Fruit fly (Drosophila melanogaster) whole organism, wandering third instar larva: ENCODE measurements around the gene CG15343.

Source experiments
- Dif ChIP-seq: fragments of 200-275, 200-300 bp; sonication (Bioruptor generic); optimal IDR thresholded peaks from 2 replicates; lab custom pipeline; 2018; ENCODE audit warnings: missing biosample characterization, missing genetic modification characterization; ENCODE audit not compliant: partially characterized antibody
- Hr83 ChIP-seq: fragments of 200-300 bp; sonication (Bioruptor generic); optimal IDR thresholded peaks from 2 replicates; lab custom pipeline; 2016; ENCODE audit warnings: missing biosample characterization, mild to moderate bottlenecking, missing genetic modification characterization, moderate library complexity; ENCODE audit not compliant: poor library complexity, severe bottlenecking
- Myc ChIP-seq: fragments of >200 bp; optimal IDR thresholded peaks from 2 replicates; lab custom pipeline; 2017
- fru ChIP-seq: fragments of 200-800 bp; sonication (Bioruptor generic); optimal IDR thresholded peaks from 3 replicates; lab custom pipeline; 2016; ENCODE audit warnings: missing biosample characterization, mild to moderate bottlenecking, missing genetic modification characterization
- rgr ChIP-seq: fragments of 200-800 bp; sonication (Bioruptor generic); optimal IDR thresholded peaks from 3 replicates; lab custom pipeline; 2016; ENCODE audit warnings: missing biosample characterization, mild to moderate bottlenecking, missing genetic modification characterization

CG15343 gene

dm6 chrX:8227942-8228341 is 45.7 kb downstream of the CG15343 start:
- no peak for TF ChIP-seq rgr
- peak; percentile 79 for TF ChIP-seq Myc (lab: Kevin White, UChicago)
- TF ChIP-seq Dif, result no peak
- no peak for TF ChIP-seq fru (GFP tag; lab: Kevin White, UChicago)
- TF ChIP-seq Hr83 (GFP tag; lab: Kevin White, UChicago), result no peak
